Fruit fly (Drosophila melanogaster) whole organism, wandering third instar larva: ENCODE data around the gene CG43814.

ENCODE experiments used
- Mio ChIP-seq: sonication (Bioruptor generic); optimal IDR thresholded peaks from 2 replicates; lab custom pipeline; 2016; ENCODE audit warnings: missing biosample characterization, missing genetic modification characterization
- N ChIP-seq: fragments of >200 bp; optimal IDR thresholded peaks from 2 replicates; lab custom pipeline; 2018; ENCODE audit warnings: missing biosample characterization, missing external identifiers, missing genetic modification characterization
- dmrt93B ChIP-seq: fragments of 200-800 bp; sonication (Bioruptor generic); optimal IDR thresholded peaks from 2 replicates; lab custom pipeline; 2018; ENCODE audit warnings: missing biosample characterization, mild to moderate bottlenecking, missing genetic modification characterization

DNA sequence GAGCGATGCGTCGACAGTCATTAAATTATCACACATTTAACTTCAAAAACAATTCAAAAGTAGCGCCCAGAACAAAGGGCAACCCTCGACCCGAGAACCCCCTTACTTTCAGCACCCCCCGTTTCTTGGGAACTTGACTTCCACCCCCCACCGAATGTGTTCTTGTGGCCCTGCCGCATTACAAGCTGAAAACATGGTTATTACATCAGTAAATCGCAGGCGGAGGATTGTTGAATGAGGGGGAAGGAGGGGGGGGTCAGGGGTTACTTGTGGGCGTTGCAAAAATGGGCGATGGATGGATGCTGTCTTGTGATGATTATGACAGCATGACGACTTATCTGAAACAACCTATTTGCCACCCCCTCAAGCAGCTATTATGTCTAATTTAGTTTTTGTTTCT is 10.0 kb upstream of the CG43814 start:
- TF ChIP-seq dmrt93B (no peak), Mio (no peak), N (no peak)
